Worm (Caenorhabditis elegans): ENCODE results near the gene cif-1.

ce11 chrIV:4686291-4686830 is 24.2 kb downstream of the cif-1 start:
- TF ChIP-seq mdl-1 (tag; optimal IDR thresholded peaks at IDR 0.05) (no peak), ceh-82 (tag; optimal IDR thresholded peaks at IDR 0.05) (no peak), elt-3 (tag; optimal IDR thresholded peaks at IDR 0.05) (no peak), unc-62 (GFP tag; optimal IDR thresholded peaks at IDR 0.05) (no peak), C34F6.9 (tag; optimal IDR thresholded peaks at IDR 0.05) (no peak), nhr-12 (tag; optimal IDR thresholded peaks at IDR 0.05) (no peak), ama-1 (optimal IDR thresholded peaks at IDR 0.05) (no peak), unc-39 (tag; optimal IDR thresholded peaks at IDR 0.05) (no peak), nhr-10 (tag; optimal IDR thresholded peaks at IDR 0.05) (no peak), skn-1 (tag; optimal IDR thresholded peaks at IDR 0.05) (no peak), ztf-1 (GFP tag; conservative IDR thresholded peaks at IDR 0.05) (no peak), zag-1 (tag; optimal IDR thresholded peaks at IDR 0.05) (no peak)

Data from whole organism, L2 larva.